Worm (Caenorhabditis elegans): ENCODE data around the gene lin-49.

lin-49 gene

DNA sequence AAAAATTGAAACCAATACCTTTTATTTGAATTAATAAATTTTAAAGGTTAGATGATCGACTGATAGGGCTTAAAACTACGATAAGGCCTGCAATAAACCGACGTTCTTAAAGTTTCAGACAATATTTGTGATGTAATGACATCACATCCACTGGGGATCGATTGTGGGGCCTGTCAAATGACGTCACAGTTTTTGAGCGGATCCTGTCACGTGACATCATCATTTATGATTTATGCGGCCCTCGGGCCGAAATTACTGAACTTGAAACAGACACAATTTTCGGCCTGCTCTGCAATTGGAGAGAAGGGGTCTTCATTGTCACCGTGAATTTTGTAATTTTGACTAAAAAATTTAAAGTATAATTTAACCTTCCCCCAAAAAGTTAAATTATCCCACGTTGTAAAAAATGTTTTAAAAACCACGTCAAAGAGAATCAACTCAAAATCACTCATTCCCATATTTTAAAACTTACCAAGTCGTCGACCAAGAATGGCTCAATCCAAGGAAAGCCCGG, 33.7 kb downstream of the lin-49 start, which contains the start of gene C49C8.1:
Gene C49C8.1 (plus strand): TSS at position 464 of the 514 bp plus-strand sequence.
- no peak for TF ChIP-seq mdl-1 (tag; optimal IDR thresholded peaks at IDR 0.05)
- TF ChIP-seq skn-1 (tag; optimal IDR thresholded peaks at IDR 0.05): no peak
- no peak for TF ChIP-seq unc-39 (tag; optimal IDR thresholded peaks at IDR 0.05)
- TF ChIP-seq nhr-12 (tag; optimal IDR thresholded peaks at IDR 0.05): no peak
- TF ChIP-seq nhr-6 (tag; optimal IDR thresholded peaks at IDR 0.05): no peak
- TF ChIP-seq crh-2 (tag; optimal IDR thresholded peaks at IDR 0.05): no peak
- TF ChIP-seq zag-1 (tag; optimal IDR thresholded peaks at IDR 0.05): no peak
- TF ChIP-seq nhr-77 (tag; optimal IDR thresholded peaks at IDR 0.05): no peak
- TF ChIP-seq elt-3 (tag; optimal IDR thresholded peaks at IDR 0.05): no peak
- TF ChIP-seq peb-1 (tag; optimal IDR thresholded peaks at IDR 0.05): no peak
- TF ChIP-seq fos-1 (tag; optimal IDR thresholded peaks at IDR 0.05): no peak
- TF ChIP-seq ztf-4 (tag; optimal IDR thresholded peaks at IDR 0.05): no peak
- no peak for TF ChIP-seq mab-5 (tag; optimal IDR thresholded peaks at IDR 0.05)
- TF ChIP-seq ama-1 (optimal IDR thresholded peaks at IDR 0.05): no peak
- TF ChIP-seq unc-55 (GFP tag; optimal IDR thresholded peaks at IDR 0.05): no peak
- no peak for TF ChIP-seq sem-4 (tag; optimal IDR thresholded peaks at IDR 0.05)
- no peak for TF ChIP-seq gmeb-1 (tag; optimal IDR thresholded peaks at IDR 0.05)

DNA sequence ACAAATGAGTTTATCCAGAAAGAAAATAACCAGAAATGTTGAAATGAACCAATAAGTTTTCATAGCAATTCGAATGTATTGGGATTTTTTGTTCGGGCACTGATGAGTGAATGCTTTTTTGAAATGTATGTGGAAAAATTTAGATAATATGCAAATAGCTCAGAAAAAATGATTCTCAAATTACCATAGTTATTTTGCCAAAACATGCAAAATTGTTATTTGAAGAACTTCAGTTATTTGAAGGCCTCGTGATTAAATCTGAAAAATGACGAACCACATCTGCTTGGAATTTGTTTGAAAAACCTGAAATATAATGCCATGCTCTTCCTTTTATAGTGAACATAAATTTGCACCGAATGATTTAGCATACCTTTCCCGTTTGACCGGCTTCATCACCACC, 37.6 kb downstream of the lin-49 start, which contains the start of gene C49C8.6:
Gene C49C8.6 (minus strand): TSS at position 101 of the 400 bp plus-strand sequence.
- TF ChIP-seq lsy-2 (tag; optimal IDR thresholded peaks at IDR 0.05) (no peak), nhr-23 (tag; optimal IDR thresholded peaks at IDR 0.05) (no peak), nhr-129 (tag; optimal IDR thresholded peaks at IDR 0.05) (no peak), lin-39 (tag; optimal IDR thresholded peaks at IDR 0.05) (no peak), nhr-6 (tag; optimal IDR thresholded peaks at IDR 0.05) (no peak), mdl-1 (tag; optimal IDR thresholded peaks at IDR 0.05) (no peak), R02D3.7 (tag; optimal IDR thresholded peaks at IDR 0.05) (no peak), nhr-25 (tag; optimal IDR thresholded peaks at IDR 0.05) (no peak), nhr-21 (tag; optimal IDR thresholded peaks at IDR 0.05) (no peak), Y55F3AM.14 (GFP tag; optimal IDR thresholded peaks at IDR 0.05) (no peak), ZK546.5 (tag; optimal IDR thresholded peaks at IDR 0.05) (no peak), sma-3 (GFP tag; optimal IDR thresholded peaks at IDR 0.05) (no peak), sma-9 (GFP tag; optimal IDR thresholded peaks at IDR 0.05) (no peak), sma-9 (tag; optimal IDR thresholded peaks at IDR 0.05) (no peak)

DNA sequence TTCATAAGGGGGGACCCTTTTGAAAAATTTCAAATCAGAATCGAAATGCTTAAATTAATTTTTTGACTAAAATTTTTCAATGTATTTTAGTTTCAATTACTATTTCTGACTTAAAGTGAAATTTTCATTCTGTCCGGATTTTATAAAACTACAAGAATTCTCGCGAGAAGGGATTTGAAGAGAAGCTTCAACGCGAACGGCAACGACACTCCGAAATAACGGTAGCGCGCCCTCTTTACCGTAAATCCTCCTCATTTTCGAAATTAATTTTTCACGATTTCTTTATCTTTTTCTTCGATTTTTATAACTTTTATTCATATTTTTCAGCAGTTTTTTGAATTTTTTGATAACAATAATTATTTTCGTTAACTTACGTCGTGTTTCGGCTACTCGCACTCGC, 45.3 kb downstream of the lin-49 start:
- TF ChIP-seq sma-3 (GFP tag; optimal IDR thresholded peaks at IDR 0.05) (no peak), ztf-4 (tag; optimal IDR thresholded peaks at IDR 0.05) (no peak), sem-4 (tag; optimal IDR thresholded peaks at IDR 0.05) (no peak), unc-55 (GFP tag; optimal IDR thresholded peaks at IDR 0.05) (peak; percentile 15), fos-1 (tag; optimal IDR thresholded peaks at IDR 0.05) (no peak), R02D3.7 (tag; optimal IDR thresholded peaks at IDR 0.05) (peak; percentile 21), C34F6.9 (tag; optimal IDR thresholded peaks at IDR 0.05) (peak; percentile 17), gmeb-1 (tag; optimal IDR thresholded peaks at IDR 0.05) (no peak), dmd-4 (tag; optimal IDR thresholded peaks at IDR 0.05) (no peak), F13H6.1 (tag; optimal IDR thresholded peaks at IDR 0.05) (no peak), elt-3 (tag; optimal IDR thresholded peaks at IDR 0.05) (no peak), mab-5 (tag; optimal IDR thresholded peaks at IDR 0.05) (no peak), ceh-16 (tag; optimal IDR thresholded peaks at IDR 0.05) (no peak)

DNA sequence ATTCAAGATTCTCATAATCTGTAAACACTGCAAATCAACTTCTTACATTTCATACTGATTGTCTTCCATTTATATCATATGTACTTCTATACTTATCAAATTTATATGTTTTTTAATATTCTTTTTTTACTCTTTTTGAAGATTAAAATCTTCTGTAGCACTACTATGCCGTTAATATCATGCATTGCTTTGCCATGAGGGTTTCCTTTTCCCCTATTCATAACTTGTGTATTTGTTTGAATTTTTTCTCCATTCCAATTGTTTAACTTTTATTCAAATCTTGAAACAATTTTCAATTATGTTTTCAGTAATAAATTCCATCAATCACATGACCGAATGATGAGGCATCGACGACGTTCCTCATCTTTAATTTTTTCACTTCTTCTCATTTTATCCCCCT, 48.2 kb downstream of the lin-49 start, which contains the start of gene cdh-5:
Gene cdh-5 (plus strand): TSS at position 301 of the 400 bp plus-strand sequence.
- TF ChIP-seq nhr-23 (tag; optimal IDR thresholded peaks at IDR 0.05): no peak
- TF ChIP-seq peb-1 (tag; optimal IDR thresholded peaks at IDR 0.05): no peak
- TF ChIP-seq zag-1 (tag; optimal IDR thresholded peaks at IDR 0.05): no peak
- no peak for TF ChIP-seq nhr-25 (tag; optimal IDR thresholded peaks at IDR 0.05)
- no peak for TF ChIP-seq R02D3.7 (tag; optimal IDR thresholded peaks at IDR 0.05)
- no peak for TF ChIP-seq elt-1 (tag; optimal IDR thresholded peaks at IDR 0.05)
- no peak for TF ChIP-seq ama-1 (optimal IDR thresholded peaks at IDR 0.05)
- TF ChIP-seq aly-2 (tag; optimal IDR thresholded peaks at IDR 0.05): no peak
- no peak for TF ChIP-seq sma-3 (GFP tag; optimal IDR thresholded peaks at IDR 0.05)

Measured in whole organism, L2 larva.